Worm (Caenorhabditis elegans) whole organism, L3 larva: Measurements from ENCODE around the gene cki-2.

Experiments used
- ZK546.5 ChIP-seq: sonication (generic microtip); optimal IDR thresholded peaks from 2 replicates; lab custom pipeline; 2017; ENCODE audit warnings: missing biosample characterization, missing genetic modification characterization
- ceh-16 ChIP-seq: sonication (generic microtip); optimal IDR thresholded peaks from 2 replicates; lab custom pipeline; 2017; ENCODE audit warnings: missing biosample characterization, missing genetic modification characterization
- daf-12 ChIP-seq: fragments of 150-350 bp; optimal IDR thresholded peaks from 2 replicates; lab custom pipeline; 2014; ENCODE audit warnings: missing biosample characterization, missing genetic modification reagents, missing genetic modification characterization
- elt-1 ChIP-seq: fragments of 150-350 bp; optimal IDR thresholded peaks from 2 replicates; lab custom pipeline; 2014; ENCODE audit warnings: missing biosample characterization, missing genetic modification characterization
- fkh-10 ChIP-seq: sonication (generic microtip); optimal IDR thresholded peaks from 2 replicates; lab custom pipeline; 2017; ENCODE audit warnings: missing biosample characterization, missing genetic modification reagents, missing genetic modification characterization
- jun-1 ChIP-seq: fragments of 150-350 bp; optimal IDR thresholded peaks from 2 replicates; lab custom pipeline; 2014; ENCODE audit warnings: missing biosample characterization, missing genetic modification reagents, missing genetic modification characterization
- mdl-1 ChIP-seq: fragments of 150-350 bp; optimal IDR thresholded peaks from 2 replicates; lab custom pipeline; 2014; ENCODE audit warnings: missing biosample characterization, missing genetic modification characterization
- nfya-1 ChIP-seq: sonication (generic microtip); optimal IDR thresholded peaks from 2 replicates; lab custom pipeline; 2017; ENCODE audit warnings: missing genetic modification characterization, mild to moderate bottlenecking, missing compliant biosample characterization, antibody characterized with exemption, moderate library complexity; ENCODE audit not compliant: insufficient read depth
- nhr-12 ChIP-seq: fragments of 150-350 bp; optimal IDR thresholded peaks from 2 replicates; lab custom pipeline; 2014; ENCODE audit warnings: missing biosample characterization, missing genetic modification characterization
- nhr-25 ChIP-seq: sonication (generic microtip); optimal IDR thresholded peaks from 2 replicates; lab custom pipeline; 2017; ENCODE audit warnings: missing biosample characterization, missing genetic modification characterization
- ztf-11 ChIP-seq: fragments of 150-350 bp; optimal IDR thresholded peaks from 2 replicates; lab custom pipeline; 2014; ENCODE audit warnings: missing biosample characterization, missing genetic modification characterization

- TF ChIP-seq daf-12 (tag; lab: Kevin White, UChicago) (no peak), ceh-16 (tag; lab: Kevin White, UChicago) (no peak), fkh-10 (GFP tag; lab: Kevin White, UChicago) (no peak), ZK546.5 (no peak), ztf-11 (no peak), nhr-12 (tag; lab: Kevin White, UChicago) (no peak), jun-1 (tag; lab: Kevin White, UChicago) (no peak), nhr-25 (tag; lab: Kevin White, UChicago) (no peak), nfya-1 (no peak), elt-1 (no peak), mdl-1 (no peak)
Observed at ce11 chrII:7819359-7819758, 3.1 kb downstream of the cki-2 start.
